Worm (Caenorhabditis elegans): ENCODE data around the gene Y38E10A.34.

- TF ChIP-seq tab-1 (GFP tag; IDR thresholded peaks at IDR 0.05) (no peak), med-1 (GFP tag; optimal IDR thresholded peaks at IDR 0.05; ENCODE audit: insufficient read depth) (no peak), flt-1 (GFP tag; IDR thresholded peaks at IDR 0.05) (no peak), ref-1 (GFP tag; conservative IDR thresholded peaks at IDR 0.05) (no peak), cog-1 (tag; optimal IDR thresholded peaks at IDR 0.05) (no peak), T22C8.4 (GFP tag; IDR thresholded peaks at IDR 0.05) (no peak), ztf-23 (GFP tag; IDR thresholded peaks at IDR 0.05) (no peak), klf-2 (GFP tag; conservative IDR thresholded peaks at IDR 0.05) (no peak)
Observed at ce11 chrII:12625673-12626072, 5.3 kb upstream of the Y38E10A.34 start.
